Fruit fly (Drosophila melanogaster) whole organism, embryonic: ENCODE data around the gene Traf4.
A peak's percentile ranks its signal among the peaks of the same experiment; 100 is the strongest.

Experiments
- Atf6 ChIP-seq: fragments of 200-800 bp; sonication (Bioruptor generic); IDR thresholded peaks from 2 replicates; pipeline ENCODE4 v1.3.6; 2022; ENCODE audit warnings: missing biosample characterization, missing genetic modification characterization
- BEAF-32 ChIP-seq: fragments of 200-800 bp; sonication (Bioruptor generic); optimal IDR thresholded peaks from 3 replicates; lab custom pipeline; 2017; ENCODE audit warnings: missing biosample characterization, missing genetic modification characterization, mild to moderate bottlenecking, moderate library complexity, missing genetic modification reagents
- BtbVII ChIP-seq: fragments of 200-800 bp; sonication (Bioruptor generic); optimal IDR thresholded peaks from 3 replicates; lab custom pipeline; 2017; ENCODE audit warnings: missing biosample characterization, mild to moderate bottlenecking, missing genetic modification characterization
- CG10267 ChIP-seq: fragments of 200-800 bp; sonication (Bioruptor generic); optimal IDR thresholded peaks from 2 replicates; lab custom pipeline; 2018; ENCODE audit warnings: missing biosample characterization, mild to moderate bottlenecking, missing genetic modification characterization, moderate library complexity
- CG11695 ChIP-seq: fragments of 200-800 bp; sonication (Bioruptor generic); IDR thresholded peaks from 3 replicates; pipeline ENCODE4 v1.3.6; 2022; ENCODE audit warnings: missing biosample characterization, missing genetic modification characterization
- CG12942 ChIP-seq: fragments of 200-800 bp; sonication (Bioruptor generic); optimal IDR thresholded peaks from 3 replicates; lab custom pipeline; 2016; ENCODE audit warnings: missing biosample characterization, missing genetic modification characterization
- CG13624 ChIP-seq: fragments of 200-800 bp; sonication (Bioruptor generic); optimal IDR thresholded peaks from 2 replicates; lab custom pipeline; 2016; ENCODE audit warnings: missing biosample characterization, missing genetic modification characterization
- CG15479 ChIP-seq: fragments of 200-800 bp; sonication (Bioruptor generic); optimal IDR thresholded peaks from 3 replicates; lab custom pipeline; 2019; ENCODE audit warnings: missing biosample characterization, mild to moderate bottlenecking, missing genetic modification characterization, moderate library complexity
- CG16779 ChIP-seq: fragments of 200-800 bp; sonication (Bioruptor generic); IDR thresholded peaks from 2 replicates; pipeline ENCODE4 v1.3.6; 2022; ENCODE audit warnings: missing biosample characterization, missing genetic modification characterization
- CG17912 ChIP-seq: fragments of 200-800 bp; sonication (Bioruptor generic); optimal IDR thresholded peaks from 2 replicates; lab custom pipeline; 2018; ENCODE audit warnings: missing biosample characterization, mild to moderate bottlenecking, missing genetic modification characterization
- CG18476 ChIP-seq: fragments of 200-800 bp; sonication (Bioruptor generic); optimal IDR thresholded peaks from 2 replicates; lab custom pipeline; 2016; ENCODE audit warnings: missing biosample characterization, mild to moderate bottlenecking, missing genetic modification characterization
- CG18619 ChIP-seq: fragments of 200-800 bp; sonication (Bioruptor generic); optimal IDR thresholded peaks from 3 replicates; lab custom pipeline; 2017; ENCODE audit warnings: missing biosample characterization, mild to moderate bottlenecking, missing genetic modification characterization
- CG2129 ChIP-seq: fragments of 200-800 bp; sonication (Bioruptor generic); IDR thresholded peaks from 2 replicates; pipeline ENCODE4 v1.3.6; 2022; ENCODE audit warnings: missing biosample characterization, missing genetic modification characterization; ENCODE audit not compliant: partially characterized antibody
- CG33213 ChIP-seq: fragments of 200-800 bp; sonication (Bioruptor generic); optimal IDR thresholded peaks from 3 replicates; lab custom pipeline; 2016; ENCODE audit warnings: missing biosample characterization, missing genetic modification characterization
- CG34376 ChIP-seq: fragments of 200-800 bp; sonication (Bioruptor generic); optimal IDR thresholded peaks from 2 replicates; lab custom pipeline; 2018; ENCODE audit warnings: missing biosample characterization, mild to moderate bottlenecking, missing genetic modification characterization
- CG42726 ChIP-seq: fragments of 200-800 bp; sonication (Bioruptor generic); IDR thresholded peaks from 2 replicates; pipeline ENCODE4 v1.3.6; 2022; ENCODE audit warnings: missing biosample characterization, missing genetic modification characterization; ENCODE audit not compliant: partially characterized antibody
- CG8359 ChIP-seq: fragments of 200-800 bp; sonication (Bioruptor generic); optimal IDR thresholded peaks from 2 replicates; lab custom pipeline; 2017; ENCODE audit warnings: missing biosample characterization, mild to moderate bottlenecking, missing genetic modification characterization, borderline replicate concordance
- CG9609 ChIP-seq: fragments of 200-800 bp; sonication (Bioruptor generic); optimal IDR thresholded peaks from 3 replicates; lab custom pipeline; 2016; ENCODE audit warnings: missing biosample characterization, missing genetic modification characterization
- CoRest ChIP-seq: fragments of 200-800 bp; sonication (Bioruptor generic); optimal IDR thresholded peaks from 3 replicates; lab custom pipeline; 2018; ENCODE audit warnings: missing biosample characterization, mild to moderate bottlenecking, missing genetic modification characterization, moderate library complexity
- CrebB ChIP-seq: fragments of 200-800 bp; sonication (Bioruptor generic); optimal IDR thresholded peaks from 3 replicates; lab custom pipeline; 2018; ENCODE audit warnings: missing biosample characterization, mild to moderate bottlenecking, missing genetic modification characterization
- D19A ChIP-seq: fragments of 200-800 bp; optimal IDR thresholded peaks from 3 replicates; lab custom pipeline; 2019; ENCODE audit warnings: missing biosample characterization, mild to moderate bottlenecking, missing genetic modification characterization, moderate library complexity
- Ets65A ChIP-seq: fragments of 200-800 bp; sonication (Bioruptor generic); peaks from one replicate; lab custom pipeline; 2016; ENCODE audit warnings: missing biosample characterization, missing genetic modification characterization
- HLH54F ChIP-seq: fragments of 200-800 bp; sonication (Bioruptor generic); optimal IDR thresholded peaks from 3 replicates; lab custom pipeline; 2016; ENCODE audit warnings: missing biosample characterization, missing genetic modification characterization
- Med ChIP-seq: fragments of 200-800 bp; sonication (Bioruptor generic); peaks from one replicate; lab custom pipeline; 2016; ENCODE audit warnings: missing biosample characterization, missing genetic modification characterization, mild to moderate bottlenecking, inconsistent platforms, moderate library complexity
- Neu2 ChIP-seq: fragments of 200-800 bp; sonication (Bioruptor generic); optimal IDR thresholded peaks from 3 replicates; lab custom pipeline; 2016; ENCODE audit warnings: missing biosample characterization, missing genetic modification characterization, borderline replicate concordance
- chn ChIP-seq: fragments of 200-800 bp; sonication (Bioruptor generic); optimal IDR thresholded peaks from 2 replicates; lab custom pipeline; 2016; ENCODE audit warnings: missing biosample characterization, missing genetic modification characterization
- esg ChIP-seq: fragments of 200-800 bp; sonication (Bioruptor generic); conservative IDR thresholded peaks from 2 replicates; pipeline ENCODE4 v1.3.6; 2022; ENCODE audit warnings: missing biosample characterization, missing genetic modification characterization
- ewg ChIP-seq: fragments of 200-800 bp; sonication (Bioruptor generic); optimal IDR thresholded peaks from 3 replicates; lab custom pipeline; 2017; ENCODE audit warnings: mild to moderate bottlenecking, missing biosample characterization, missing genetic modification reagents, missing genetic modification characterization
- fd102C ChIP-seq: fragments of 200-800 bp; sonication (Bioruptor generic); optimal IDR thresholded peaks from 2 replicates; lab custom pipeline; 2018; ENCODE audit warnings: missing biosample characterization, mild to moderate bottlenecking, missing genetic modification characterization, moderate library complexity
- gem ChIP-seq: fragments of 200-800 bp; sonication (Bioruptor generic); optimal IDR thresholded peaks from 2 replicates; lab custom pipeline; 2019; ENCODE audit warnings: missing biosample characterization, mild to moderate bottlenecking, missing genetic modification characterization, moderate library complexity
- ham ChIP-seq: fragments of 200-800 bp; sonication (Bioruptor generic); IDR thresholded peaks from 2 replicates; pipeline ENCODE4 v1.3.6; 2022; ENCODE audit warnings: missing biosample characterization, missing genetic modification characterization
- nau ChIP-seq: fragments of 200-800 bp; sonication (Bioruptor generic); optimal IDR thresholded peaks from 3 replicates; lab custom pipeline; 2017; ENCODE audit warnings: missing biosample characterization, mild to moderate bottlenecking, missing genetic modification characterization, missing genetic modification reagents
- nerfin-2 ChIP-seq: fragments of 200-800 bp; sonication (Bioruptor generic); IDR thresholded peaks from 2 replicates; pipeline ENCODE4 v1.3.6; 2022; ENCODE audit warnings: missing biosample characterization, missing genetic modification characterization; ENCODE audit not compliant: partially characterized antibody
- nmo ChIP-seq: fragments of 200-800 bp; sonication (Bioruptor generic); optimal IDR thresholded peaks from 2 replicates; lab custom pipeline; 2018; ENCODE audit warnings: missing biosample characterization, mild to moderate bottlenecking, missing genetic modification characterization, moderate library complexity
- nom ChIP-seq: fragments of 200-800 bp; sonication (Bioruptor generic); optimal IDR thresholded peaks from 2 replicates; lab custom pipeline; 2017; ENCODE audit warnings: missing biosample characterization, missing genetic modification characterization, mild to moderate bottlenecking, moderate library complexity, missing genetic modification reagents
- row ChIP-seq: fragments of 200-800 bp; sonication (Bioruptor generic); IDR thresholded peaks from 3 replicates; pipeline ENCODE4 v1.3.6; 2022; ENCODE audit warnings: missing biosample characterization, missing genetic modification characterization
- slp2 ChIP-seq: fragments of 200-800 bp; sonication (Bioruptor generic); optimal IDR thresholded peaks from 2 replicates; lab custom pipeline; 2016; ENCODE audit warnings: missing biosample characterization, missing genetic modification characterization
- sug ChIP-seq: fragments of 200-800 bp; optimal IDR thresholded peaks from 2 replicates; lab custom pipeline; 2019; ENCODE audit warnings: missing biosample characterization, mild to moderate bottlenecking, missing genetic modification characterization, moderate library complexity
- zf30C ChIP-seq: fragments of 200-800 bp; sonication (Bioruptor generic); optimal IDR thresholded peaks from 3 replicates; lab custom pipeline; 2018; ENCODE audit warnings: missing biosample characterization, mild to moderate bottlenecking, missing genetic modification characterization

Traf4 gene

dm6 chr2L:4386926-4387550 lies 25.3 kb downstream of the Traf4 start, which contains the start of gene Psf2 (continued):
- TF ChIP-seq CoRest (tag; lab: Kevin White, UChicago): peak; percentile 51
- no peak for TF ChIP-seq CG12942
- no peak for TF ChIP-seq CG10267
- TF ChIP-seq CG18476: no peak
- no peak for TF ChIP-seq chn (GFP tag; lab: Kevin White, UChicago)
- TF ChIP-seq zf30C: no peak
- 0 out of 2 replicates have a peak, but pooled peaks have one; percentile 21 for TF ChIP-seq CG2129 (GFP tag; lab: Robert Waterston, UW)
- no peak for TF ChIP-seq CG18619 (GFP tag; lab: Kevin White, UChicago)
- no peak for TF ChIP-seq CG33213
- TF ChIP-seq CG42726 (GFP tag; lab: Robert Waterston, UW): peak; percentile 49; the same call in 1 of the 2 replicates
- TF ChIP-seq CrebB (tag; lab: Kevin White, UChicago): no peak
- TF ChIP-seq Med (GFP tag; lab: Kevin White, UChicago): peak; percentile 80
- no peak for TF ChIP-seq nau (GFP tag; lab: Kevin White, UChicago)
- TF ChIP-seq Neu2 (GFP tag; lab: Kevin White, UChicago): no peak
- no peak for TF ChIP-seq Ets65A
- peak; percentile 13 for TF ChIP-seq nmo (GFP tag; lab: Kevin White, UChicago)
- TF ChIP-seq CG15479 (GFP tag; lab: Kevin White, UChicago): no peak
- peak; percentile 64 for TF ChIP-seq nerfin-2
- TF ChIP-seq HLH54F (GFP tag; lab: Kevin White, UChicago): no peak
- TF ChIP-seq Atf6 (GFP tag; lab: Robert Waterston, UW): no peak
- no peak for TF ChIP-seq D19A (tag; lab: Kevin White, UChicago)
- TF ChIP-seq CG13624 (GFP tag; lab: Kevin White, UChicago): peak; percentile 23
- no peak for TF ChIP-seq CG8359 (GFP tag; lab: Kevin White, UChicago)
- no peak for TF ChIP-seq CG9609 (GFP tag; lab: Kevin White, UChicago)

dm6 chr2L:4388027-4388426 lies 26.3 kb downstream of the Traf4 start, which contains the start of gene Tps1:
Tps1 (plus strand) TSS chr2L:4388327.
- TF ChIP-seq BEAF-32 (GFP tag; lab: Kevin White, UChicago): no peak
- no peak for TF ChIP-seq CG16779 (GFP tag; lab: Robert Waterston, UW)
- no peak for TF ChIP-seq slp2 (GFP tag; lab: Kevin White, UChicago)
- peak; percentile 64 for TF ChIP-seq CG34376 (GFP tag; lab: Kevin White, UChicago)
- 0 out of 2 replicates have a peak, but pooled peaks have one; percentile 12 for TF ChIP-seq ham
- TF ChIP-seq CG11695: no peak
- TF ChIP-seq esg (GFP tag; lab: Robert Waterston, UW): no peak
- TF ChIP-seq BtbVII (GFP tag; lab: Kevin White, UChicago): no peak
- TF ChIP-seq CG17912 (GFP tag; lab: Kevin White, UChicago): no peak
- no peak for TF ChIP-seq fd102C (GFP tag; lab: Kevin White, UChicago)
- no peak for TF ChIP-seq row (GFP tag; lab: Robert Waterston, UW)
- peak; percentile 42 for TF ChIP-seq nom
- peak; percentile 6 for TF ChIP-seq sug (tag; lab: Kevin White, UChicago)
- no peak for TF ChIP-seq ewg (GFP tag; lab: Kevin White, UChicago)
- TF ChIP-seq Atf6 (GFP tag; lab: Robert Waterston, UW): no peak
- no peak for TF ChIP-seq gem
